Worm (Caenorhabditis elegans) whole organism, L3 larva: ENCODE measurements around the gene F10E7.5.

Experiments
- ama-1 ChIP-seq: fragments of 150-350 bp; optimal IDR thresholded peaks from 2 replicates; lab custom pipeline; 2018
- fos-1 ChIP-seq: fragments of 150-350 bp; optimal IDR thresholded peaks from 2 replicates; lab custom pipeline; 2014; ENCODE audit warnings: missing biosample characterization, missing genetic modification characterization
- lin-39 ChIP-seq: fragments of 150-350 bp; optimal IDR thresholded peaks from 2 replicates; lab custom pipeline; 2018; ENCODE audit warnings: missing biosample characterization, missing genetic modification reagents, missing genetic modification characterization
- nhr-11 ChIP-seq: fragments of 150-350 bp; optimal IDR thresholded peaks from 2 replicates; lab custom pipeline; 2014; ENCODE audit warnings: missing biosample characterization, missing genetic modification characterization
- nhr-12 ChIP-seq: fragments of 150-350 bp; optimal IDR thresholded peaks from 2 replicates; lab custom pipeline; 2014; ENCODE audit warnings: missing biosample characterization, missing genetic modification characterization
- nhr-25 ChIP-seq: sonication (generic microtip); optimal IDR thresholded peaks from 2 replicates; lab custom pipeline; 2017; ENCODE audit warnings: missing biosample characterization, missing genetic modification characterization
- nhr-28 ChIP-seq: fragments of 150-350 bp; optimal IDR thresholded peaks from 2 replicates; lab custom pipeline; 2014; ENCODE audit warnings: missing biosample characterization, missing genetic modification characterization
- nhr-76 ChIP-seq: fragments of 150-350 bp; sonication (generic microtip); optimal IDR thresholded peaks from 5 replicates; lab custom pipeline; 2014; ENCODE audit warnings: missing biosample characterization, missing genetic modification characterization
- pha-4 ChIP-seq: fragments of 150-350 bp; optimal IDR thresholded peaks from 2 replicates; lab custom pipeline; 2014; ENCODE audit warnings: missing biosample characterization, missing genetic modification reagents, missing genetic modification characterization
- pqm-1 ChIP-seq: fragments of 150-350 bp; optimal IDR thresholded peaks from 2 replicates; lab custom pipeline; 2017; ENCODE audit warnings: missing biosample characterization, missing genetic modification characterization, inconsistent platforms
- skn-1 ChIP-seq: fragments of 150-350 bp; optimal IDR thresholded peaks from 2 replicates; lab custom pipeline; 2014; ENCODE audit warnings: missing biosample characterization, missing genetic modification characterization

DNA sequence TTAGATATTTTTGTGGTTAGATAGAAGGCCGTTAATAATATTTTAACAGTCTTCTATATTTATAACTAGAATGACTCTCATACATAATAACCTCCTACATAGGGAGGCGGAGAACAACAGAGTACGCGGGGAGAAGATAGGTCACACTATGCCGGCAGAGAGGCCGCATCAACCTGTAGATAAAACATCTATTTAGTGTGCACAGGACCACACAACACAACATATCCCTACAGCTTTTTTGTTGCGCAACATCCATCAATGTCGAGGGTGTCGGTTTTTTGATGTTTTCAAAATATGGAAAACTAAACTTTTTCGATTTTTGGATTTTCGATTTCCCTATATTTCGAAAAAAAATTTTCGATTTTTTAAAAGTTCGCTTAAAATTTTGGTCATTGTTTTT lies 20.9 kb upstream of the F10E7.5 start:
- TF ChIP-seq ama-1 (lab: Kevin White, UChicago) = no peak
- TF ChIP-seq nhr-25 (tag; lab: Kevin White, UChicago) = no peak
- TF ChIP-seq nhr-12 (tag; lab: Kevin White, UChicago) = no peak
- no peak for TF ChIP-seq fos-1
- TF ChIP-seq nhr-11 = no peak
- TF ChIP-seq pqm-1 (tag; lab: Kevin White, UChicago) = no peak
- TF ChIP-seq pha-4 = no peak
- TF ChIP-seq lin-39 (tag; lab: Kevin White, UChicago) = no peak
- no peak for TF ChIP-seq nhr-76 (tag; lab: Kevin White, UChicago)
- TF ChIP-seq nhr-28 (tag; lab: Kevin White, UChicago) = no peak
- no peak for TF ChIP-seq skn-1 (tag; lab: Kevin White, UChicago)
